Worm (Caenorhabditis elegans) whole organism, early embryonic: ENCODE results near the gene cpi-1.

Experiments
- aly-1 ChIP-seq: sonication (generic microtip); optimal IDR thresholded peaks from 2 replicates; lab custom pipeline; 2016; ENCODE audit warnings: missing genetic modification characterization, missing compliant biosample characterization
- ama-1 ChIP-seq: fragments of 150-350 bp; optimal IDR thresholded peaks from 2 replicates; lab custom pipeline; 2014
- ceh-36 ChIP-seq: sonication (generic microtip); optimal IDR thresholded peaks from 2 replicates; lab custom pipeline; 2016; ENCODE audit warnings: missing genetic modification characterization, inconsistent platforms, missing compliant biosample characterization
- hmg-4 ChIP-seq: fragments of 200-800 bp; sonication (Bioruptor generic); optimal IDR thresholded peaks from 2 replicates; lab custom pipeline; 2018; ENCODE audit warnings: mild to moderate bottlenecking, missing genetic modification characterization, missing compliant biosample characterization
- hnd-1 ChIP-seq: sonication (generic microtip); optimal IDR thresholded peaks from 2 replicates; lab custom pipeline; 2016; ENCODE audit warnings: missing genetic modification characterization, missing compliant biosample characterization
- tra-4 ChIP-seq: sonication (generic microtip); optimal IDR thresholded peaks from 2 replicates; lab custom pipeline; 2017; ENCODE audit warnings: missing genetic modification characterization, missing compliant biosample characterization

DNA sequence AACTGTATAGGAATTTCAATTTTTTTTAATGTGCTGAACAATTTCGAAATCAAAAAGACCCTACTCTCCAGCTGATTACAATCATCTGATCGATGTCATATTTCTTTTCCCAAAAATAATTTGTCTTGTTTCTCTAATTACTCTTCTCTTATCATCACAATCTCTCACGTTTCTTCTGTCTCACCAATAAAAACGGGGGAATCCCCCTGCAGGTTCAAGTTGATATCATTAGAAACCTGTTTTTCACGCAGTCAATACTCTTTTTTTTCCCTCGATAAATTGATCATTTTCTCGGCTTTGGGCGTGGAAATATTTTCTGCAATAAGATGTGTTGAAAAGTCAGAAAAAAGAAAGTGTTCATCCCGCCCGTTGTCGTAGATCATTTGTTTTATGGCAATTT lies 6.3 kb upstream of the cpi-1 start:
- TF ChIP-seq tra-4 (tag; lab: Kevin White, UChicago) (no peak), ama-1 (lab: Kevin White, UChicago) (no peak), ceh-36 (tag; lab: Kevin White, UChicago) (no peak), hnd-1 (tag; lab: Kevin White, UChicago) (no peak), aly-1 (tag; lab: Kevin White, UChicago) (no peak), hmg-4 (GFP tag; lab: Kevin White, UChicago) (no peak)
